Fruit fly (Drosophila melanogaster) whole organism, pupa: Measurements from ENCODE around the gene Rcd-1.

Source experiments
- CG10348 ChIP-seq: fragments of 200-800 bp; sonication (Bioruptor generic); IDR thresholded peaks from 2 replicates; pipeline ENCODE4 v1.3.6; 2022; ENCODE audit warnings: missing biosample characterization, missing genetic modification characterization
- CG12605 ChIP-seq: fragments of 200-800 bp; sonication (Bioruptor generic); IDR thresholded peaks from 2 replicates; pipeline ENCODE4 v1.3.6; 2022; ENCODE audit warnings: missing biosample characterization, missing genetic modification characterization
- CG13204 ChIP-seq: fragments of 200-800 bp; sonication (Bioruptor generic); optimal IDR thresholded peaks from 2 replicates; lab custom pipeline; 2018; ENCODE audit warnings: missing biosample characterization, mild to moderate bottlenecking, missing genetic modification characterization, moderate library complexity
- CG14655 ChIP-seq: fragments of 200-800 bp; sonication (Bioruptor generic); optimal IDR thresholded peaks from 3 replicates; lab custom pipeline; 2017; ENCODE audit warnings: mild to moderate bottlenecking, missing biosample characterization, missing genetic modification reagents, missing genetic modification characterization
- CG15710 ChIP-seq: fragments of 200-800 bp; sonication (Bioruptor generic); optimal IDR thresholded peaks from 2 replicates; lab custom pipeline; 2018; ENCODE audit warnings: missing biosample characterization, mild to moderate bottlenecking, missing genetic modification characterization, moderate library complexity
- CG17806 ChIP-seq: fragments of 200-800 bp; sonication (Bioruptor generic); optimal IDR thresholded peaks from 2 replicates; lab custom pipeline; 2018; ENCODE audit warnings: missing biosample characterization, mild to moderate bottlenecking, missing genetic modification characterization, moderate library complexity
- CG32121 ChIP-seq: fragments of 200-800 bp; sonication (Bioruptor generic); IDR thresholded peaks from 2 replicates; pipeline ENCODE4 v1.3.6; 2022; ENCODE audit warnings: missing biosample characterization, missing genetic modification characterization
- CG34367 ChIP-seq: fragments of 200-800 bp; sonication (Bioruptor generic); optimal IDR thresholded peaks from 2 replicates; lab custom pipeline; 2018; ENCODE audit warnings: missing biosample characterization, mild to moderate bottlenecking, missing genetic modification characterization
- CG4496 ChIP-seq: fragments of 200-800 bp; sonication (Bioruptor generic); IDR thresholded peaks from 3 replicates; pipeline ENCODE4 v1.3.6; 2022; ENCODE audit warnings: missing biosample characterization, missing genetic modification characterization
- CG8159 ChIP-seq: fragments of 200-800 bp; sonication (Bioruptor generic); optimal IDR thresholded peaks from 3 replicates; lab custom pipeline; 2018; ENCODE audit warnings: missing biosample characterization, mild to moderate bottlenecking, missing genetic modification characterization, moderate library complexity
- CG8301 ChIP-seq: fragments of 200-800 bp; sonication (Bioruptor generic); optimal IDR thresholded peaks from 2 replicates; lab custom pipeline; 2018; ENCODE audit warnings: missing biosample characterization, mild to moderate bottlenecking, missing genetic modification characterization
- CG9948 ChIP-seq: fragments of 200-800 bp; sonication (Bioruptor generic); optimal IDR thresholded peaks from 2 replicates; lab custom pipeline; 2018; ENCODE audit warnings: missing biosample characterization, mild to moderate bottlenecking, missing genetic modification characterization, moderate library complexity
- D1 ChIP-seq: fragments of 200-800 bp; sonication (Bioruptor generic); optimal IDR thresholded peaks from 2 replicates; lab custom pipeline; 2018; ENCODE audit warnings: missing biosample characterization, mild to moderate bottlenecking, missing genetic modification characterization, moderate library complexity
- EcR ChIP-seq: fragments of 200-800 bp; sonication (Bioruptor generic); optimal IDR thresholded peaks from 3 replicates; lab custom pipeline; 2019; ENCODE audit warnings: missing biosample characterization, missing genetic modification characterization, mild to moderate bottlenecking, moderate library complexity, missing genetic modification reagents
- Ets98B ChIP-seq: fragments of 200-800 bp; sonication (Bioruptor generic); IDR thresholded peaks from 2 replicates; pipeline ENCODE4 v1.3.6; 2022; ENCODE audit warnings: missing biosample characterization, missing genetic modification characterization
- Pif1A ChIP-seq: fragments of 200-800 bp; sonication (Bioruptor generic); optimal IDR thresholded peaks from 3 replicates; lab custom pipeline; 2016; ENCODE audit warnings: missing biosample characterization, missing genetic modification characterization
- Pif1B ChIP-seq: fragments of 200-800 bp; sonication (Bioruptor generic); optimal IDR thresholded peaks from 3 replicates; lab custom pipeline; 2016; ENCODE audit warnings: missing biosample characterization, missing genetic modification characterization
- Snoo ChIP-seq: fragments of 200-800 bp; sonication (Bioruptor generic); optimal IDR thresholded peaks from 3 replicates; lab custom pipeline; 2017; ENCODE audit warnings: missing biosample characterization, mild to moderate bottlenecking, missing genetic modification characterization, inconsistent platforms
- fd96Ca ChIP-seq: fragments of 200-800 bp; sonication (Bioruptor generic); IDR thresholded peaks from 3 replicates; pipeline ENCODE4 v1.3.6; 2022; ENCODE audit warnings: missing biosample characterization, missing genetic modification characterization
- gl ChIP-seq: fragments of 200-800 bp; sonication (Bioruptor generic); optimal IDR thresholded peaks from 2 replicates; lab custom pipeline; 2018; ENCODE audit warnings: missing biosample characterization, mild to moderate bottlenecking, missing genetic modification characterization
- rn ChIP-seq: fragments of 200-800 bp; sonication (Bioruptor generic); IDR thresholded peaks from 2 replicates; pipeline ENCODE4 v1.3.6; 2022; ENCODE audit warnings: missing biosample characterization, missing genetic modification characterization

Gene Rcd-1

DNA sequence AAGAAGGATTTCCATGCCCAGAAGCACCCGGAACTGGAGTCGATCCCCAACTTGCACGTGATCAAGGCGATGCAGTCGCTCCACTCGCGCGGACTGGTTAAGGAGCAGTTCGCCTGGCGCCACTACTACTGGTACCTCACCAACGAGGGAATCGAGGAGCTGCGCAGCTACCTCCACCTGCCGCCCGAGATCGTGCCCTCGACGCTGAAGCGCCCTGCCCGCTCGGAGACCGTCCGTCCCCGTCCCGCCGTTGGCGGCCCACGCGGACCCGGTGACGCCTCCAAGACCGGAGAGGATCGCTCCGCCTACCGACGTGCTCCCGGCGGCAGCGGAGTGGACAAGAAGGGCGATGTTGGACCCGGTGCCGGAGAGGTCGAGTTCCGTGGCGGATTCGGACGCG is 40.1 kb upstream of the Rcd-1 start:
- no peak for TF ChIP-seq rn (GFP tag; lab: Robert Waterston, UW)
- no peak for TF ChIP-seq Pif1B (GFP tag; lab: Kevin White, UChicago)
- TF ChIP-seq gl: no peak
- TF ChIP-seq Pif1A (GFP tag; lab: Kevin White, UChicago): no peak
- TF ChIP-seq CG15710 (tag; lab: Kevin White, UChicago): no peak
- TF ChIP-seq CG8159 (tag; lab: Kevin White, UChicago): no peak
- no peak for TF ChIP-seq Snoo (tag; lab: Kevin White, UChicago)
- no peak for TF ChIP-seq CG14655
- no peak for TF ChIP-seq CG4496 (GFP tag; lab: Robert Waterston, UW)
- no peak for TF ChIP-seq EcR
- no peak for TF ChIP-seq fd96Ca (GFP tag; lab: Robert Waterston, UW)
- no peak for TF ChIP-seq D1 (tag; lab: Kevin White, UChicago)
- TF ChIP-seq CG9948 (tag; lab: Kevin White, UChicago): no peak
- no peak for TF ChIP-seq CG12605
- no peak for TF ChIP-seq CG10348 (GFP tag; lab: Robert Waterston, UW)

DNA sequence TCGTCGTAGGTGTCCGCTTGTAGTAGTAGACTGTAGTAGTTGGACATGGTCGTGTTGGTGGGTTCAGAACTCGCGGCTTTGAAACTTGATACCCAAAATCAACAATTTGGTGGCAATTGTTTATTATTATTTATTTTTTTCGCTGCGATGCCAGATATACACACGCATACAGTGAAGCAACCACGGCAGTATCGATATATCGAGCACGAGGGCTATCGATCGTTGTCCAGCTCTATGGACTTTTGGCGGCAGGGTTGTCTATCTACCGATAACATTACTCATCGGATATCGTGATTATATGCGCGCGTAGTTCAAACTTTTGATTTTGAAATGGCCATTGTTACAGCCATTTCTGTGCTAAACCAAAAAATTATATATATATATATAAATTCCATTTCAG is 36.9 kb upstream of the Rcd-1 start, which contains the start of gene CG14220:
CG14220 (minus strand) TSS at position 208 of the 400 bp plus-strand sequence.
- TF ChIP-seq CG32121 (GFP tag; lab: Robert Waterston, UW) (no peak), fd96Ca (GFP tag; lab: Robert Waterston, UW) (no peak), Ets98B (GFP tag; lab: Robert Waterston, UW) (no peak)

DNA sequence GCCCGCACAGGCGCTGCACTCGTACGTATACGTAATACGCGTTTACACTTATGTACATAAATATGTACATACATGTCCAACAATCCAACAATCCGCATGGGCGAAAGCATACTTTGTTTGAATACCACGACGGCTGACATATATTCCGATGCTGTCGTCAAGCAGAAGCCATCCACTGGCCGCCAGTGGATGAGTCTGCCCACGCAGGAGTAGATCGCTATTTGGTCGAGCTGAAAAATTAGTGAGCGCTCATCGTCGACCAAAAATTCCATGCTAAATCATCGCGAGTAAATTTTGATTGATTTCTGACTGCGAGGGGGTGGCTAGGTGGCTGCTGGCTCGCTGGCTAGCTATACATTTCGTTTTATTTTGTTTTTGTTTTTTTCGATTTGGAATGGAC is 36.1 kb upstream of the Rcd-1 start:
- no peak for TF ChIP-seq rn (GFP tag; lab: Robert Waterston, UW)
- no peak for TF ChIP-seq CG13204 (GFP tag; lab: Kevin White, UChicago)
- no peak for TF ChIP-seq CG34367 (tag; lab: Kevin White, UChicago)
- TF ChIP-seq EcR: no peak
- TF ChIP-seq CG4496 (GFP tag; lab: Robert Waterston, UW): no peak
- TF ChIP-seq Pif1A (GFP tag; lab: Kevin White, UChicago): no peak
- TF ChIP-seq CG10348 (GFP tag; lab: Robert Waterston, UW): no peak

DNA sequence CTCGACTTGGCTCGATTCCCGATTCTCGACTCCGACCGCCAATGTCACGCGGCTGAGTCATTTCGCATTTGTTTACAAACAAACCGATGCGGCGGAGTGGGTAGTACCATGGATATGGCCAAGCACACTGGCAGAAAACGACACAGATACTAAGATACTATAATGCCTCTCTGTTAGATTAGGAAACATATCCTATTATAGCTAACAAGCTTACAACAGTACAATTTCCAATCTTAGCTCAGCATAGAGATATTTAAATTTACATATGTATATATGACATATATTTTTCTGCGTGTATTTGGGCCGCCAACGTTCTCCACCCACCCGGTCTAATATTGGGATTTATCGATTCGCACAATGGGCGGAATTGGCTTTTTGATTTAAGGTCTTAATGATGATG is 34.6 kb upstream of the Rcd-1 start:
- peak; percentile 72 for TF ChIP-seq CG12605
- TF ChIP-seq Pif1B (GFP tag; lab: Kevin White, UChicago): peak; percentile 73
- peak; percentile 55 for TF ChIP-seq CG34367 (tag; lab: Kevin White, UChicago)
- TF ChIP-seq CG8301 (tag; lab: Kevin White, UChicago): peak; percentile 83
- TF ChIP-seq Pif1A (GFP tag; lab: Kevin White, UChicago): peak; percentile 72
- peak; percentile 87 for TF ChIP-seq CG14655
- TF ChIP-seq Ets98B (GFP tag; lab: Robert Waterston, UW): peak; percentile 89
- peak; percentile 72 for TF ChIP-seq Snoo (tag; lab: Kevin White, UChicago)
- peak; percentile 72 for TF ChIP-seq CG8159 (tag; lab: Kevin White, UChicago)
- TF ChIP-seq rn (GFP tag; lab: Robert Waterston, UW): peak; percentile 59
- peak; percentile 23 for TF ChIP-seq gl
- peak; percentile 82 for TF ChIP-seq CG32121 (GFP tag; lab: Robert Waterston, UW)
- TF ChIP-seq EcR: no peak
- no peak for TF ChIP-seq D1 (tag; lab: Kevin White, UChicago)
- TF ChIP-seq CG9948 (tag; lab: Kevin White, UChicago): peak; percentile 73
- TF ChIP-seq CG4496 (GFP tag; lab: Robert Waterston, UW): peak; percentile 92
- TF ChIP-seq CG17806 (tag; lab: Kevin White, UChicago): peak; percentile 77
- TF ChIP-seq fd96Ca (GFP tag; lab: Robert Waterston, UW): peak; percentile 82
- peak; percentile 15 for TF ChIP-seq CG13204 (GFP tag; lab: Kevin White, UChicago)
- peak; percentile 58 for TF ChIP-seq CG15710 (tag; lab: Kevin White, UChicago)
- TF ChIP-seq CG10348 (GFP tag; lab: Robert Waterston, UW): peak; percentile 26; the same call in 1 of the 2 replicates

DNA sequence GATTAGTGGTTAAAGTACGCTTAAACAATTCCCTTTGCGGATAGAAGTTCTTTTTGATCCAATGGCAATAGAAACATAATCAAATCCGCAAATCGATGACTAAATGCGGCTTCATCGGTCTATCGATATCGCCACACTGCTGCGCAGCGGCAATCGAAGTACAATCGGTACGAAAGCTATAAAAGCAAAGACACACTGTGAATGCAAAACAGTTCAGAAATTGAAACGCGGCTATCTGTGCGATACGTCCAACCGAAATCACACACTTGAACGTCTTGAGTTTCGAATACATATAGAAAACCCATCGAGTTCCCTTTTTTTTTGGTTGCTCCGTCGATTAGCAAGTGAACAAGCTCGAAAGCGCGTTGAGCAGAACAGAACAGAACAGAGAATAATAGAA is 33.6 kb upstream of the Rcd-1 start, which contains the start of gene CG14207:
CG14207 (plus strand) TSS at position 203 of the 400 bp plus-strand sequence.
- TF ChIP-seq Ets98B (GFP tag; lab: Robert Waterston, UW): peak; percentile 30; the same call in 1 of the 2 replicates
- peak; percentile 39; the same call in 1 of the 2 replicates for TF ChIP-seq CG32121 (GFP tag; lab: Robert Waterston, UW)
- peak; percentile 45; the same call in 1 of the 3 replicates for TF ChIP-seq CG4496 (GFP tag; lab: Robert Waterston, UW)
- TF ChIP-seq fd96Ca (GFP tag; lab: Robert Waterston, UW): no peak
- TF ChIP-seq EcR: peak; percentile 60

DNA sequence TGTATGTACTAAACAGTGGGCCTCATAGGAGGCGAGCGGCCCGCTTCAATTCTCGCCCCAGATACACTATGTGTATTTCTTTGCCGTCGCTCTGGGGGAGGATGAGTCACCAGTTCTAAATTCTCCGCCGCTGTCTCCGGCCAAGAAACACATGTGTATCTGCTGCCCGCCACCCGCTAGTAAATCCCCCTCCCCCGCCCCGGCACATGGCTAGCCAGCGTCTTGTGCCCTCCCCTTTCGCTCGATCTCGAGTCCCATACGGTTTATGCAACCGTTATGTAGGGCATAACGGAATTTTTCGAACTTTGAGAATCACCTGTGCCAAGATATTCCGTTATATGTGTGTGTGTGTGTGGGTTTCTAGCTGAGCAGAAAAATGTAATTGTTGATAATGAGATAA is 32.7 kb upstream of the Rcd-1 start:
- TF ChIP-seq CG13204 (GFP tag; lab: Kevin White, UChicago) (peak; percentile 29), Ets98B (GFP tag; lab: Robert Waterston, UW) (no peak), CG4496 (GFP tag; lab: Robert Waterston, UW) (no peak)

DNA sequence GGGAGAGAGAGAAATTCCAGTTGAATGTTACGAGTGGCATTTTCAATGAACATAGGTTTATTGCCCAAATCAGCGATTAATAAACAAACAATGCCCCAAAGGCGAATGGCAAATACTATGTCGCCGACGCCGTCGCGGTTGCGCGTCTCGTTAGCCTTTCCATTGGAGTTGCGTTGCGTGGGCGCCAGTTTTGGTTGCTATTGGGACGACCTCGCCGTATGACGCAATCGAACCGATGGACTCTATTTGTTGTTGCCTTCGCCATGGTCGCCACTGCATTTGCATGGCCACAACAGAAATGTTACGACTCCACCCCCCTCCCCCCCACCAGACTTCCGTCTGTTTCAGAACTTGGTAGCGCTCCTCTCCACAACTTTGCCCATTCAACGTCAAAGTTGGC is 32.0 kb upstream of the Rcd-1 start:
- TF ChIP-seq CG34367 (tag; lab: Kevin White, UChicago) (no peak), Pif1B (GFP tag; lab: Kevin White, UChicago) (no peak), CG32121 (GFP tag; lab: Robert Waterston, UW) (no peak), fd96Ca (GFP tag; lab: Robert Waterston, UW) (no peak), CG10348 (GFP tag; lab: Robert Waterston, UW) (no peak), CG12605 (no peak), CG9948 (tag; lab: Kevin White, UChicago) (no peak), CG14655 (no peak), EcR (no peak), CG8301 (tag; lab: Kevin White, UChicago) (no peak), rn (GFP tag; lab: Robert Waterston, UW) (no peak), CG13204 (GFP tag; lab: Kevin White, UChicago) (no peak), CG17806 (tag; lab: Kevin White, UChicago) (no peak), Snoo (tag; lab: Kevin White, UChicago) (no peak), Ets98B (GFP tag; lab: Robert Waterston, UW) (no peak), D1 (tag; lab: Kevin White, UChicago) (no peak)
